Worm (Caenorhabditis elegans): ENCODE results near the gene T21D12.14.

DNA sequence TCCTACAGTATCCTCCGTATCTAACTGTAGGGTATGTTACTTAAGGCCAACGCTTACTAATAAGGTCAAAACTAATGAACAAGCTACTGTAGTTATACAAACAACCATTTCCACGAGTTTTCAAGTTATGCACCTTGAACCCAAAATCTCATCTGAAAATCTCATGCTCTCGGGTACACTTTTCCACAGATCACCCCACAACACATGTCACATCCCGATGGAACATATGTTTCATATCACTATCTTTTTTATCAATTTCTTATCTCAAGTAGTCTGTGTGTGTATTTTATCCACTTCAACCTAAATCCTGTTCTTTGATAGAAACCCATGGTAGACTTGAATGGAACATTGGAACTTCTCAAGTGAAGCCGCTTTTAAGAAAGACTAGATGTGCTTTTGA is 12.4 kb upstream of the T21D12.14 start:
- TF ChIP-seq nhr-77 (tag; optimal IDR thresholded peaks at IDR 0.05) (no peak), ztf-11 (tag; optimal IDR thresholded peaks at IDR 0.05) (no peak), pqm-1 (tag; optimal IDR thresholded peaks at IDR 0.05) (no peak)
